Worm (Caenorhabditis elegans) whole organism, midembryonic: ENCODE measurements around the gene F52E1.3.

Experiments
- flt-1 ChIP-seq: fragments of 200-800 bp; sonication (Bioruptor generic); IDR thresholded peaks from 2 replicates; pipeline ENCODE4 v1.3.6; 2022; ENCODE audit warnings: missing genetic modification characterization, missing compliant biosample characterization
- med-1 ChIP-seq: sonication (generic microtip); optimal IDR thresholded peaks from 2 replicates; lab custom pipeline; 2017; ENCODE audit warnings: missing genetic modification characterization, mild to moderate bottlenecking, missing compliant biosample characterization, antibody characterized with exemption, missing genetic modification reagents; ENCODE audit not compliant: insufficient read depth
- ref-1 ChIP-seq: fragments of 200-800 bp; sonication (Bioruptor generic); conservative IDR thresholded peaks from 2 replicates; pipeline ENCODE4 v1.3.6; 2022; ENCODE audit warnings: missing genetic modification reagents, missing genetic modification characterization, missing compliant biosample characterization
- ztf-23 ChIP-seq: fragments of 200-800 bp; sonication (Bioruptor generic); IDR thresholded peaks from 2 replicates; pipeline ENCODE4 v1.3.6; 2022; ENCODE audit warnings: missing genetic modification reagents, missing genetic modification characterization, missing compliant biosample characterization

DNA sequence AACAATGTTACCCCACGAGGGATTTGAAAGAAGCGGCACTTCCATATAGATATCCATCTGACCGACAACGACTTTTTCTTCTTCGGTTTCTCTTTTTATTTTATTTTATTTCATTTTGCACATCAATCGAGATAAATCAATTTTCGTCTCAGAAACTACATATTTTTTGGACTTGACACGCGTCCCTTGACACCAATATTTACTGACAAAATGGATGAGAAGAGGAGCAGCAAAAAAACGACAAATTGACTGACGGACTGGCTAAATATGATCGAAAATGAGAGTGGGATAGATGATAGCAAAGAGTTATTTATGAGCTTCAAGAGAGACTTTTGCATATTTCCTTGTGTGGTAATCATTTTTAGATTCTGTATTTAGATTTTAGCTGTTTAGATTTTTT lies 42.8 kb downstream of the F52E1.3 start:
- no peak for TF ChIP-seq med-1 (GFP tag; lab: Kevin White, UChicago)
- no peak for TF ChIP-seq flt-1 (GFP tag; lab: Robert Waterston, UW)
- TF ChIP-seq ref-1 (GFP tag; lab: Robert Waterston, UW): no peak
- TF ChIP-seq ztf-23 (GFP tag; lab: Robert Waterston, UW): no peak
